Worm (Caenorhabditis elegans) whole organism, L4 larva: ENCODE results near the gene lact-6.

Source experiments
- F10B5.3 ChIP-seq: sonication (generic microtip); optimal IDR thresholded peaks from 2 replicates; lab custom pipeline; 2016; ENCODE audit warnings: mild to moderate bottlenecking, missing genetic modification characterization, missing compliant biosample characterization
- ZK546.5 ChIP-seq, 2 experiments: sonication (generic microtip); optimal IDR thresholded peaks; 2 replicates each; lab custom pipeline; 2017; ENCODE audit warnings: missing biosample characterization in 2 of 2, missing genetic modification characterization in 2 of 2
- aly-2 ChIP-seq: sonication (generic microtip); optimal IDR thresholded peaks from 2 replicates; lab custom pipeline; 2018; ENCODE audit warnings: missing biosample characterization, missing genetic modification characterization
- ceh-28 ChIP-seq: fragments of 150-350 bp; optimal IDR thresholded peaks from 2 replicates; lab custom pipeline; 2014; ENCODE audit warnings: missing biosample characterization, missing genetic modification reagents, missing genetic modification characterization
- ceh-82 ChIP-seq: sonication (generic microtip); optimal IDR thresholded peaks from 2 replicates; lab custom pipeline; 2017; ENCODE audit warnings: missing biosample characterization, missing genetic modification characterization
- cey-2 ChIP-seq: sonication (generic microtip); optimal IDR thresholded peaks from 3 replicates; lab custom pipeline; 2017; ENCODE audit warnings: missing genetic modification characterization, mild to moderate bottlenecking, missing compliant biosample characterization, antibody characterized with exemption, borderline replicate concordance; ENCODE audit not compliant: insufficient read depth
- dpl-1 ChIP-seq: fragments of 150-350 bp; optimal IDR thresholded peaks from 2 replicates; lab custom pipeline; 2014; ENCODE audit warnings: missing biosample characterization, missing genetic modification reagents, missing genetic modification characterization
- duxl-1 ChIP-seq: sonication (generic microtip); optimal IDR thresholded peaks from 2 replicates; lab custom pipeline; 2016; ENCODE audit warnings: mild to moderate bottlenecking, missing genetic modification characterization, moderate library complexity, missing compliant biosample characterization; ENCODE audit not compliant: poor library complexity
- fkh-10 ChIP-seq: fragments of 150-350 bp; optimal IDR thresholded peaks from 2 replicates; lab custom pipeline; 2014; ENCODE audit warnings: missing biosample characterization, missing genetic modification reagents, missing genetic modification characterization
- lsy-2 ChIP-seq, 2 experiments: fragments of 150-350 bp in 1 of 2; sonication (generic microtip) in 1 of 2; optimal IDR thresholded peaks; 2 replicates each; lab custom pipeline; 2014 to 2017; ENCODE audit warnings: missing biosample characterization in 2 of 2, missing genetic modification characterization in 2 of 2
- nhr-28 ChIP-seq: fragments of 150-350 bp; optimal IDR thresholded peaks from 2 replicates; lab custom pipeline; 2014; ENCODE audit warnings: missing biosample characterization, missing genetic modification characterization
- unc-39 ChIP-seq: sonication (generic microtip); optimal IDR thresholded peaks from 2 replicates; lab custom pipeline; 2017; ENCODE audit warnings: missing biosample characterization, missing genetic modification characterization
- zag-1 ChIP-seq: fragments of 150-350 bp; optimal IDR thresholded peaks from 2 replicates; lab custom pipeline; 2014; ENCODE audit warnings: missing biosample characterization, missing genetic modification characterization

DNA sequence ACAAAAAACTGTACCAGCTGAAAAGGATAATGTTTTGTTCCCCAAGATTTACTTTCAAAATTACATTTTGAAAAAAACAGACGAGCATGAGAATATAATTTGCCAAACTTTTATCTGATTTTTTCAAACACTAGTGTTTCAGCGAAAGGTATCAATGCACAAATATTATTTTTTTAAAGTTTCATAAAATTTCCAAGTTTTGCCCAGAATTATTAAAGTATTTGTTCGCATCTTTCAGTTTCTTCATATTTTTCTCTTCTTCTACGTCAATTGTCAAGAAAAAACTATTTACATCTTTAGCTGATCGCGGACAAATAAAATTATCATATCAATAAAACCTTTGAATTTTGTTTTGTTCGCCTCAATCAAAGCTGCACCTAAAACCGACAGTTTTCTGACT lies 5.9 kb upstream of the lact-6 start, which contains the start of gene C06A12.8:
- TF ChIP-seq fkh-10 (GFP tag; lab: Kevin White, UChicago) (no peak), dpl-1 (GFP tag; lab: Kevin White, UChicago) (no peak), unc-39 (tag; lab: Kevin White, UChicago) (no peak), duxl-1 (no peak), ZK546.5 (tag; optimal IDR thresholded peaks at IDR 0.05; lab: Kevin White, UChicago) (no peak), zag-1 (tag; lab: Kevin White, UChicago) (no peak), aly-2 (tag; lab: Kevin White, UChicago) (no peak), lsy-2 (tag; optimal IDR thresholded peaks at IDR 0.05; lab: Kevin White, UChicago) (no peak), ceh-82 (tag; lab: Kevin White, UChicago) (no peak), cey-2 (no peak), nhr-28 (no peak), F10B5.3 (no peak), ceh-28 (tag; lab: Kevin White, UChicago) (no peak)
